Fruit fly (Drosophila melanogaster): ENCODE data around the gene CG16815.
A peak's percentile ranks its signal among the peaks of the same experiment; 100 is the strongest.

The CG16815 gene

DNA sequence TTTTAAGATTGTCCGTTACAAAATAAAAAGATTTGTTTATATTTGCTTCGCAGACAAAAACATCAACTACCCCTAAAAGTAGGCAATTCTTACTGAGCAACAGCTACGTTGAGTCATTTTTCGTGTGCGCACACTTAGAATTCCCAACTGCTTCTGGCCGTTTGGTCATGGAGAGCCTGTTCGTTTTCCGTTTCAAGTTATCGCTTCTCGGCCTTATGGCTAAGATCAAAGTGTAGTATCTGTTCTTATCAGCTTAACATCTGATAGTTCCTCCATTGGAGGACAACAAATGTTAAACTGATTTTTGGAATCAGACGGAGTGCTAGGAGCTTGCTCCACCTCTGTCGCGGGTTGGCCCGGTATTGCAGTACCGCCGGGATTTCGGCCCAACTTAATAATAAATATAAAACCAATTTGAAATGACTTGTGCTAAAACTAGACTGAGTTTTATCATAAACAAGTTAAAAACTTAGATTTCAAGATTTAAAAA, 13.9 kb upstream of the CG16815 start (continued):
- TF ChIP-seq repo (GFP tag; optimal IDR thresholded peaks at IDR 0.05), result peak; percentile 73
- peak; percentile 38 for TF ChIP-seq Sox102F (GFP tag; optimal IDR thresholded peaks at IDR 0.05)
- peak; percentile 59 for TF ChIP-seq lilli (GFP tag; optimal IDR thresholded peaks at IDR 0.05)
- TF ChIP-seq CG31441 (GFP tag; IDR thresholded peaks at IDR 0.05), result peak; percentile 53; the same call in 1 of the 2 replicates
- peak; percentile 58 for TF ChIP-seq Mes4 (GFP tag; optimal IDR thresholded peaks at IDR 0.05)
- peak; percentile 8 for TF ChIP-seq trh (GFP tag; optimal IDR thresholded peaks at IDR 0.05)
- peak; percentile 61 for TF ChIP-seq Drgx (GFP tag; IDR thresholded peaks at IDR 0.05)
- peak; percentile 39 for TF ChIP-seq scrt (GFP tag; optimal IDR thresholded peaks at IDR 0.05)
- peak; percentile 83 for TF ChIP-seq CG17359 (tag; optimal IDR thresholded peaks at IDR 0.05)
- peak; percentile 73 for TF ChIP-seq CG15696 (tag; optimal IDR thresholded peaks at IDR 0.05)
- TF ChIP-seq CG1792 (GFP tag; optimal IDR thresholded peaks at IDR 0.05), result peak; percentile 58
- peak; percentile 69 for TF ChIP-seq NC2β (GFP tag; optimal IDR thresholded peaks at IDR 0.05)
- TF ChIP-seq CG7786 (GFP tag; optimal IDR thresholded peaks at IDR 0.05), result peak; percentile 47
- peak; percentile 69 for TF ChIP-seq CG18476 (GFP tag; optimal IDR thresholded peaks at IDR 0.05)
- peak; percentile 73 for TF ChIP-seq CG17829 (tag; optimal IDR thresholded peaks at IDR 0.05)
- peak; percentile 6 for TF ChIP-seq CG1602 (GFP tag; optimal IDR thresholded peaks at IDR 0.05)
- peak; percentile 45 for TF ChIP-seq nmo (GFP tag; optimal IDR thresholded peaks at IDR 0.05)
- peak; percentile 43; the same call in 1 of the 2 replicates for TF ChIP-seq CG14441 (GFP tag; IDR thresholded peaks at IDR 0.05)
- TF ChIP-seq slbo (GFP tag; IDR thresholded peaks at IDR 0.05), result peak; percentile 80
- peak; percentile 21 for TF ChIP-seq D19A (tag; optimal IDR thresholded peaks at IDR 0.05)
- peak; percentile 68 for TF ChIP-seq cas (GFP tag; IDR thresholded peaks at IDR 0.05)
- TF ChIP-seq CG14050 (GFP tag; IDR thresholded peaks at IDR 0.05), result 0 out of 3 replicates have a peak, but pooled peaks have one; percentile 16
- peak; percentile 77 for TF ChIP-seq zfh1 (GFP tag; IDR thresholded peaks at IDR 0.05)
- peak; percentile 51 for TF ChIP-seq CG2875 (GFP tag; optimal IDR thresholded peaks at IDR 0.05)
- peak; percentile 59 for TF ChIP-seq fd96Cb (tag; optimal IDR thresholded peaks at IDR 0.05)
- TF ChIP-seq Rfx (GFP tag; IDR thresholded peaks at IDR 0.05), result peak; percentile 56; the same call in 1 of the 2 replicates
- TF ChIP-seq tgo (GFP tag; IDR thresholded peaks at IDR 0.05), result peak; percentile 47; the same call in 2 of the 3 replicates
- peak; percentile 44 for TF ChIP-seq CG18262 (tag; optimal IDR thresholded peaks at IDR 0.05)
- peak; percentile 25; the same call in 1 of the 3 replicates for TF ChIP-seq HLH4C (GFP tag; IDR thresholded peaks at IDR 0.05; ENCODE audit: partially characterized antibody)
- TF ChIP-seq wdn (GFP tag; IDR thresholded peaks at IDR 0.05), result 0 out of 2 replicates have a peak, but pooled peaks have one; percentile 29
- TF ChIP-seq jumu (GFP tag; optimal IDR thresholded peaks at IDR 0.05), result peak; percentile 43
- TF ChIP-seq CG17612 (GFP tag; IDR thresholded peaks at IDR 0.05), result peak; percentile 47; the same call in 1 of the 2 replicates
- TF ChIP-seq chm (GFP tag; IDR thresholded peaks at IDR 0.05), result peak; percentile 72; the same call in 1 of the 2 replicates
- TF ChIP-seq CG42726 (GFP tag; IDR thresholded peaks at IDR 0.05; ENCODE audit: partially characterized antibody), result peak; percentile 80
- peak; percentile 61 for TF ChIP-seq CG4854 (GFP tag; optimal IDR thresholded peaks at IDR 0.05)
- TF ChIP-seq CG6791 (GFP tag; IDR thresholded peaks at IDR 0.05; ENCODE audit: partially characterized antibody), result 0 out of 3 replicates have a peak, but pooled peaks have one; percentile 63
- TF ChIP-seq Hr51 (GFP tag; optimal IDR thresholded peaks at IDR 0.05), result peak in 1 of 2 experiments; percentile 47
- peak; percentile 36 for TF ChIP-seq CoRest (tag; optimal IDR thresholded peaks at IDR 0.05)
- peak; percentile 53 for TF ChIP-seq CG2712 (tag; optimal IDR thresholded peaks at IDR 0.05)
- TF ChIP-seq CG9817 (tag; optimal IDR thresholded peaks at IDR 0.05), result peak; percentile 26
- TF ChIP-seq Xrp1 (GFP tag; IDR thresholded peaks at IDR 0.05), result peak; percentile 72
- peak; percentile 49; the same call in 1 of the 2 replicates for TF ChIP-seq ara (GFP tag; IDR thresholded peaks at IDR 0.05)
- peak; percentile 35 for TF ChIP-seq fd64A (GFP tag; optimal IDR thresholded peaks at IDR 0.05)
- TF ChIP-seq CG30403 (GFP tag; optimal IDR thresholded peaks at IDR 0.05), result peak; percentile 30
- TF ChIP-seq her (GFP tag; optimal IDR thresholded peaks at IDR 0.05), result peak; percentile 73
- TF ChIP-seq sob (GFP tag; IDR thresholded peaks at IDR 0.05), result peak; percentile 81
- TF ChIP-seq inv (GFP tag; IDR thresholded peaks at IDR 0.05; ENCODE audit: partially characterized antibody), result peak; percentile 33; the same call in 1 of the 2 replicates
- peak; percentile 40 for TF ChIP-seq tin (GFP tag; optimal IDR thresholded peaks at IDR 0.05)
- peak; percentile 33 for TF ChIP-seq sug (tag; optimal IDR thresholded peaks at IDR 0.05)

All from whole organism, embryonic.